Worm (Caenorhabditis elegans) whole organism, mixed stage, embryonic: ENCODE results near the gene osm-5.

Source experiments
- M03D4.4 ChIP-seq: sonication (generic microtip); optimal IDR thresholded peaks from 2 replicates; lab custom pipeline; 2017; ENCODE audit warnings: mild to moderate bottlenecking, missing genetic modification characterization, missing compliant biosample characterization
- bed-3 ChIP-seq: fragments of 200-800 bp; sonication (Bioruptor generic); optimal IDR thresholded peaks from 3 replicates; lab custom pipeline; 2018; ENCODE audit warnings: mild to moderate bottlenecking, missing genetic modification characterization, moderate library complexity, missing compliant biosample characterization
- blmp-1 ChIP-seq: fragments of 150-350 bp; optimal IDR thresholded peaks from 2 replicates; lab custom pipeline; 2014; ENCODE audit warnings: missing biosample characterization, missing genetic modification characterization
- ceh-39 ChIP-seq: fragments of 150-350 bp; optimal IDR thresholded peaks from 2 replicates; lab custom pipeline; 2014; ENCODE audit warnings: missing biosample characterization, missing genetic modification characterization
- ceh-43 ChIP-seq: fragments of 200-800 bp; sonication (Bioruptor generic); optimal IDR thresholded peaks from 2 replicates; lab custom pipeline; 2018; ENCODE audit warnings: mild to moderate bottlenecking, missing genetic modification characterization, moderate library complexity, missing compliant biosample characterization
- ceh-83 ChIP-seq: fragments of 200-800 bp; sonication (Bioruptor generic); optimal IDR thresholded peaks from 2 replicates; lab custom pipeline; 2018; ENCODE audit warnings: mild to moderate bottlenecking, missing genetic modification characterization, missing compliant biosample characterization
- ces-1 ChIP-seq: fragments of 150-350 bp; optimal IDR thresholded peaks from 2 replicates; lab custom pipeline; 2014; ENCODE audit warnings: missing biosample characterization, missing genetic modification reagents, missing genetic modification characterization
- cnd-1 ChIP-seq: fragments of 200-800 bp; sonication (Bioruptor generic); optimal IDR thresholded peaks from 2 replicates; lab custom pipeline; 2018; ENCODE audit warnings: mild to moderate bottlenecking, missing genetic modification characterization, missing compliant biosample characterization
- drap-1 ChIP-seq: fragments of 200-800 bp; sonication (Bioruptor generic); optimal IDR thresholded peaks from 3 replicates; lab custom pipeline; 2018; ENCODE audit warnings: mild to moderate bottlenecking, missing genetic modification characterization, missing compliant biosample characterization
- elt-1 ChIP-seq: sonication (generic microtip); optimal IDR thresholded peaks from 2 replicates; lab custom pipeline; 2017; ENCODE audit warnings: missing genetic modification characterization, mild to moderate bottlenecking, missing compliant biosample characterization, antibody characterized with exemption, moderate library complexity, borderline replicate concordance; ENCODE audit not compliant: insufficient read depth
- elt-3 ChIP-seq: fragments of 150-350 bp; optimal IDR thresholded peaks from 2 replicates; lab custom pipeline; 2014; ENCODE audit warnings: missing biosample characterization, missing genetic modification characterization
- flh-1 ChIP-seq: fragments of 200-800 bp; sonication (Bioruptor generic); optimal IDR thresholded peaks from 2 replicates; lab custom pipeline; 2018; ENCODE audit warnings: mild to moderate bottlenecking, missing genetic modification characterization, moderate library complexity, missing compliant biosample characterization
- ham-2 ChIP-seq: fragments of 200-800 bp; sonication (Bioruptor generic); optimal IDR thresholded peaks from 2 replicates; lab custom pipeline; 2018; ENCODE audit warnings: mild to moderate bottlenecking, missing genetic modification characterization, missing compliant biosample characterization
- hlh-1 ChIP-seq: fragments of 150-350 bp; optimal IDR thresholded peaks from 2 replicates; lab custom pipeline; 2014; ENCODE audit warnings: missing biosample characterization, missing genetic modification reagents, missing genetic modification characterization
- lin-13 ChIP-seq: fragments of 150-350 bp; optimal IDR thresholded peaks from 2 replicates; lab custom pipeline; 2014; ENCODE audit warnings: missing biosample characterization, missing genetic modification characterization
- lin-32 ChIP-seq: fragments of 200-800 bp; sonication (Bioruptor generic); optimal IDR thresholded peaks from 2 replicates; lab custom pipeline; 2018; ENCODE audit warnings: mild to moderate bottlenecking, missing genetic modification characterization, missing compliant biosample characterization
- lsy-2 ChIP-seq: fragments of 150-350 bp; optimal IDR thresholded peaks from 2 replicates; lab custom pipeline; 2014; ENCODE audit warnings: missing biosample characterization, missing genetic modification characterization
- mab-5 ChIP-seq: fragments of 150-350 bp; optimal IDR thresholded peaks from 2 replicates; lab custom pipeline; 2014; ENCODE audit warnings: missing biosample characterization, missing genetic modification characterization
- mep-1 ChIP-seq: fragments of 150-350 bp; optimal IDR thresholded peaks from 2 replicates; lab custom pipeline; 2017; ENCODE audit warnings: missing biosample characterization, missing genetic modification reagents, missing genetic modification characterization, inconsistent platforms
- mls-2 ChIP-seq: sonication (generic microtip); optimal IDR thresholded peaks from 2 replicates; lab custom pipeline; 2016; ENCODE audit warnings: mild to moderate bottlenecking, missing genetic modification characterization, moderate library complexity, missing compliant biosample characterization
- nhr-12 ChIP-seq: fragments of 150-350 bp; optimal IDR thresholded peaks from 2 replicates; lab custom pipeline; 2014; ENCODE audit warnings: missing biosample characterization, missing genetic modification characterization
- nhr-2 ChIP-seq: fragments of 150-350 bp; optimal IDR thresholded peaks from 2 replicates; lab custom pipeline; 2014; ENCODE audit warnings: missing biosample characterization, missing genetic modification characterization
- nhr-237 ChIP-seq: fragments of 150-350 bp; optimal IDR thresholded peaks from 2 replicates; lab custom pipeline; 2014; ENCODE audit warnings: missing biosample characterization, missing genetic modification characterization
- nhr-28 ChIP-seq: fragments of 150-350 bp; optimal IDR thresholded peaks from 2 replicates; lab custom pipeline; 2014; ENCODE audit warnings: missing biosample characterization, missing genetic modification characterization
- nhr-76 ChIP-seq: sonication (generic microtip); optimal IDR thresholded peaks from 2 replicates; lab custom pipeline; 2017; ENCODE audit warnings: missing biosample characterization, missing genetic modification characterization
- pha-4 ChIP-seq: fragments of 150-350 bp; optimal IDR thresholded peaks from 2 replicates; lab custom pipeline; 2018; ENCODE audit warnings: missing biosample characterization, missing genetic modification reagents, missing genetic modification characterization
- sem-2 ChIP-seq: fragments of 200-800 bp; sonication (Bioruptor generic); optimal IDR thresholded peaks from 2 replicates; lab custom pipeline; 2018; ENCODE audit warnings: mild to moderate bottlenecking, missing genetic modification characterization, missing compliant biosample characterization
- snpc-4 ChIP-seq: fragments of 150-350 bp; optimal IDR thresholded peaks from 2 replicates; lab custom pipeline; 2014; ENCODE audit warnings: missing biosample characterization, missing genetic modification characterization
- sptf-1 ChIP-seq: sonication (generic microtip); optimal IDR thresholded peaks from 2 replicates; lab custom pipeline; 2017; ENCODE audit warnings: mild to moderate bottlenecking, missing genetic modification characterization, moderate library complexity, missing compliant biosample characterization
- tbx-8 ChIP-seq: fragments of 200-800 bp; sonication (Bioruptor generic); optimal IDR thresholded peaks from 2 replicates; lab custom pipeline; 2018; ENCODE audit warnings: mild to moderate bottlenecking, missing genetic modification characterization, moderate library complexity, missing compliant biosample characterization
- unc-120 ChIP-seq: sonication (generic microtip); optimal IDR thresholded peaks from 2 replicates; lab custom pipeline; 2017; ENCODE audit warnings: missing genetic modification characterization, missing compliant biosample characterization; ENCODE audit not compliant: poor library complexity, severe bottlenecking
- unc-39 ChIP-seq: fragments of 150-350 bp; optimal IDR thresholded peaks from 2 replicates; lab custom pipeline; 2014; ENCODE audit warnings: missing biosample characterization, missing genetic modification characterization
- unc-62 ChIP-seq: fragments of 150-350 bp; optimal IDR thresholded peaks from 2 replicates; lab custom pipeline; 2014; ENCODE audit warnings: missing biosample characterization, missing genetic modification reagents, missing genetic modification characterization
- zip-8 ChIP-seq: fragments of 150-350 bp; optimal IDR thresholded peaks from 2 replicates; lab custom pipeline; 2014; ENCODE audit warnings: missing biosample characterization, missing genetic modification characterization
- ztf-11 ChIP-seq: fragments of 150-350 bp; optimal IDR thresholded peaks from 2 replicates; lab custom pipeline; 2014; ENCODE audit warnings: missing biosample characterization, missing genetic modification characterization

osm-5 gene

ce11 chrX:2978100-2978499 lies 6.0 kb upstream of the osm-5 start:
- TF ChIP-seq ces-1 (GFP tag; lab: Kevin White, UChicago) (no peak), lin-32 (no peak), hlh-1 (tag; lab: Kevin White, UChicago) (no peak), nhr-2 (no peak), nhr-28 (tag; lab: Kevin White, UChicago) (no peak), flh-1 (GFP tag; lab: Kevin White, UChicago) (no peak), blmp-1 (tag; lab: Kevin White, UChicago) (no peak), mab-5 (tag; lab: Kevin White, UChicago) (no peak), unc-62 (GFP tag; lab: Kevin White, UChicago) (no peak), ceh-83 (GFP tag; lab: Kevin White, UChicago) (no peak), drap-1 (no peak), ceh-39 (tag; lab: Kevin White, UChicago) (no peak), sptf-1 (tag; lab: Kevin White, UChicago) (no peak), cnd-1 (tag; lab: Kevin White, UChicago) (no peak), ceh-43 (GFP tag; lab: Kevin White, UChicago) (no peak), bed-3 (GFP tag; lab: Kevin White, UChicago) (no peak), mls-2 (tag; lab: Kevin White, UChicago) (no peak), pha-4 (tag; lab: Kevin White, UChicago) (no peak), tbx-8 (GFP tag; lab: Kevin White, UChicago) (no peak), nhr-76 (no peak)

- TF ChIP-seq ztf-11 (tag; lab: Kevin White, UChicago) (no peak), blmp-1 (tag; lab: Kevin White, UChicago) (no peak), nhr-237 (tag; lab: Kevin White, UChicago) (no peak), cnd-1 (tag; lab: Kevin White, UChicago) (no peak), ceh-43 (GFP tag; lab: Kevin White, UChicago) (no peak), unc-62 (GFP tag; lab: Kevin White, UChicago) (no peak), drap-1 (no peak), pha-4 (tag; lab: Kevin White, UChicago) (no peak), nhr-2 (no peak), unc-39 (no peak)
- TF ChIP-seq, all 35 proteins: peak for 0
Measured at ce11 chrX:2981715-2982114, 2.3 kb upstream of the osm-5 start, which contains the start of gene nspg-5. Gene nspg-5, plus strand, starts transcription at chrX:2982015.

ce11 chrX:2990145-2990544 lies 6.1 kb downstream of the osm-5 start:
- TF ChIP-seq ztf-11 (tag; lab: Kevin White, UChicago) (no peak), ceh-83 (GFP tag; lab: Kevin White, UChicago) (no peak), M03D4.4 (tag; lab: Kevin White, UChicago) (no peak), hlh-1 (tag; lab: Kevin White, UChicago) (no peak), unc-62 (GFP tag; lab: Kevin White, UChicago) (no peak), nhr-2 (no peak), mls-2 (tag; lab: Kevin White, UChicago) (no peak)

- no peak for TF ChIP-seq nhr-12 (tag; lab: Kevin White, UChicago)
- no peak for TF ChIP-seq elt-1 (tag; lab: Kevin White, UChicago)
- TF ChIP-seq nhr-237 (tag; lab: Kevin White, UChicago) = no peak
- TF ChIP-seq mab-5 (tag; lab: Kevin White, UChicago) = no peak
- TF ChIP-seq mep-1 (tag; lab: Kevin White, UChicago) = no peak
- no peak for TF ChIP-seq lin-32
Measured at ce11 chrX:2996318-2996717, 12.3 kb downstream of the osm-5 start.

- peak; percentile 61 for TF ChIP-seq unc-39
- peak; percentile 34 for TF ChIP-seq elt-1 (tag; lab: Kevin White, UChicago)
- peak; percentile 72 for TF ChIP-seq hlh-1 (tag; lab: Kevin White, UChicago)
- peak; percentile 94 for TF ChIP-seq unc-120 (tag; lab: Kevin White, UChicago)
- TF ChIP-seq zip-8 (tag; lab: Kevin White, UChicago) = peak; percentile 6
- peak; percentile 92 for TF ChIP-seq unc-62 (GFP tag; lab: Kevin White, UChicago)
- TF ChIP-seq sem-2 = no peak
- TF ChIP-seq ceh-83 (GFP tag; lab: Kevin White, UChicago) = peak; percentile 68
- peak; percentile 99 for TF ChIP-seq ces-1 (GFP tag; lab: Kevin White, UChicago)
- TF ChIP-seq ztf-11 (tag; lab: Kevin White, UChicago) = peak; percentile 90
- TF ChIP-seq nhr-76 = peak; percentile 60
- TF ChIP-seq bed-3 (GFP tag; lab: Kevin White, UChicago) = no peak
- peak; percentile 97 for TF ChIP-seq pha-4 (tag; lab: Kevin White, UChicago)
- TF ChIP-seq elt-3 (tag; lab: Kevin White, UChicago) = peak; percentile 91
- peak; percentile 87 for TF ChIP-seq sptf-1 (tag; lab: Kevin White, UChicago)
- TF ChIP-seq ham-2 = no peak
- peak; percentile 91 for TF ChIP-seq drap-1
- peak; percentile 97 for TF ChIP-seq ceh-39 (tag; lab: Kevin White, UChicago)
- TF ChIP-seq lsy-2 (tag; lab: Kevin White, UChicago) = peak; percentile 89
- TF ChIP-seq nhr-237 (tag; lab: Kevin White, UChicago) = peak; percentile 100
- peak; percentile 58 for TF ChIP-seq nhr-2
- no peak for TF ChIP-seq flh-1 (GFP tag; lab: Kevin White, UChicago)
- TF ChIP-seq blmp-1 (tag; lab: Kevin White, UChicago) = no peak
- no peak for TF ChIP-seq snpc-4 (tag; lab: Kevin White, UChicago)
- peak; percentile 72 for TF ChIP-seq lin-13 (tag; lab: Kevin White, UChicago)
- peak; percentile 89 for TF ChIP-seq mep-1 (tag; lab: Kevin White, UChicago)
- peak; percentile 41 for TF ChIP-seq nhr-12 (tag; lab: Kevin White, UChicago)
- TF ChIP-seq mab-5 (tag; lab: Kevin White, UChicago) = peak; percentile 94
- TF ChIP-seq tbx-8 (GFP tag; lab: Kevin White, UChicago) = no peak
- TF ChIP-seq lin-32 = no peak
- no peak for TF ChIP-seq mls-2 (tag; lab: Kevin White, UChicago)
- peak; percentile 53 for TF ChIP-seq nhr-28 (tag; lab: Kevin White, UChicago)
- TF ChIP-seq ceh-43 (GFP tag; lab: Kevin White, UChicago) = peak; percentile 32
- peak; percentile 81 for TF ChIP-seq cnd-1 (tag; lab: Kevin White, UChicago)
- peak; percentile 46 for TF ChIP-seq M03D4.4 (tag; lab: Kevin White, UChicago)
Measured at ce11 chrX:2996976-2997399, 12.9 kb downstream of the osm-5 start.
